Worm (Caenorhabditis elegans) whole organism, L4/young adult: ENCODE measurements around the gene clec-264.

Experiments
- W03F9.2 ChIP-seq: fragments of 150-350 bp; optimal IDR thresholded peaks from 2 replicates; lab custom pipeline; 2014; ENCODE audit warnings: missing biosample characterization, missing genetic modification characterization
- dao-5 ChIP-seq: sonication (generic microtip); optimal IDR thresholded peaks from 2 replicates; lab custom pipeline; 2016; ENCODE audit warnings: missing genotype, missing genetic modification characterization, moderate library complexity, missing compliant biosample characterization
- him-1 ChIP-seq: sonication (generic microtip); optimal IDR thresholded peaks from 2 replicates; lab custom pipeline; 2016; ENCODE audit warnings: missing genotype, missing genetic modification reagents, missing genetic modification characterization, missing compliant biosample characterization

ce11 chrV:20873144-20873543 lies 22.6 kb upstream of the clec-264 start:
- TF ChIP-seq W03F9.2 (tag; lab: Kevin White, UChicago): no peak
- no peak for TF ChIP-seq him-1 (tag; lab: Kevin White, UChicago)
- no peak for TF ChIP-seq dao-5
